Worm (Caenorhabditis elegans) whole organism, L4 larva: Measurements from ENCODE around the gene C47A4.5.

ENCODE experiments used
- F49E8.2 ChIP-seq: sonication (generic microtip); optimal IDR thresholded peaks from 2 replicates; lab custom pipeline; 2016; ENCODE audit warnings: missing compliant biosample characterization, mild to moderate bottlenecking, missing genetic modification characterization, borderline replicate concordance
- egl-27 ChIP-seq: sonication (generic microtip); optimal IDR thresholded peaks from 3 replicates; lab custom pipeline; 2017; ENCODE audit warnings: missing biosample characterization, missing genetic modification reagents, missing genetic modification characterization
- jun-1 ChIP-seq: fragments of 150-350 bp; optimal IDR thresholded peaks from 2 replicates; lab custom pipeline; 2014; ENCODE audit warnings: missing biosample characterization, missing genetic modification reagents, missing genetic modification characterization
- mdt-29 ChIP-seq: fragments of 200-800 bp; sonication (Bioruptor generic); IDR thresholded peaks from 2 replicates; pipeline ENCODE4 v1.3.6; 2022; ENCODE audit warnings: missing genetic modification reagents, missing genetic modification characterization, missing compliant biosample characterization
- nhr-28 ChIP-seq: fragments of 150-350 bp; optimal IDR thresholded peaks from 2 replicates; lab custom pipeline; 2014; ENCODE audit warnings: missing biosample characterization, missing genetic modification characterization
- zag-1 ChIP-seq: fragments of 150-350 bp; optimal IDR thresholded peaks from 2 replicates; lab custom pipeline; 2014; ENCODE audit warnings: missing biosample characterization, missing genetic modification characterization

- TF ChIP-seq nhr-28 (tag; lab: Kevin White, UChicago) (no peak), mdt-29 (no peak), jun-1 (tag; lab: Kevin White, UChicago) (no peak), F49E8.2 (tag; lab: Kevin White, UChicago) (no peak), zag-1 (tag; lab: Kevin White, UChicago) (no peak), egl-27 (tag; lab: Kevin White, UChicago) (no peak)
Measured at ce11 chrIV:13755619-13756018, 10.1 kb downstream of the C47A4.5 start.
